Worm (Caenorhabditis elegans) whole organism, midembryonic: ENCODE results near the gene F12E12.6.

Experiments
- T22C8.4 ChIP-seq: fragments of 200-800 bp; sonication (Bioruptor generic); IDR thresholded peaks from 2 replicates; pipeline ENCODE4 v1.3.6; 2022; ENCODE audit warnings: missing genetic modification characterization, missing compliant biosample characterization
- cog-1 ChIP-seq: sonication (generic microtip); optimal IDR thresholded peaks from 2 replicates; lab custom pipeline; 2016; ENCODE audit warnings: missing genetic modification characterization, missing compliant biosample characterization
- flt-1 ChIP-seq: fragments of 200-800 bp; sonication (Bioruptor generic); IDR thresholded peaks from 2 replicates; pipeline ENCODE4 v1.3.6; 2022; ENCODE audit warnings: missing genetic modification characterization, missing compliant biosample characterization
- klf-2 ChIP-seq: fragments of 200-800 bp; sonication (Bioruptor generic); conservative IDR thresholded peaks from 2 replicates; pipeline ENCODE4 v1.3.6; 2022; ENCODE audit warnings: missing genetic modification reagents, missing genetic modification characterization, missing compliant biosample characterization
- med-1 ChIP-seq: sonication (generic microtip); optimal IDR thresholded peaks from 2 replicates; lab custom pipeline; 2017; ENCODE audit warnings: missing genetic modification characterization, mild to moderate bottlenecking, missing compliant biosample characterization, antibody characterized with exemption, missing genetic modification reagents; ENCODE audit not compliant: insufficient read depth
- tab-1 ChIP-seq: fragments of 200-800 bp; sonication (Bioruptor generic); IDR thresholded peaks from 2 replicates; pipeline ENCODE4 v1.3.6; 2022; ENCODE audit warnings: missing genetic modification characterization, missing compliant biosample characterization
- ztf-23 ChIP-seq: fragments of 200-800 bp; sonication (Bioruptor generic); IDR thresholded peaks from 2 replicates; pipeline ENCODE4 v1.3.6; 2022; ENCODE audit warnings: missing genetic modification reagents, missing genetic modification characterization, missing compliant biosample characterization
- ztf-29 ChIP-seq: fragments of 200-800 bp; sonication (Bioruptor generic); IDR thresholded peaks from 2 replicates; pipeline ENCODE4 v1.3.6; 2022; ENCODE audit warnings: missing genetic modification reagents, missing genetic modification characterization, missing compliant biosample characterization

- TF ChIP-seq flt-1 (GFP tag; lab: Robert Waterston, UW) (no peak), klf-2 (GFP tag; lab: Robert Waterston, UW) (no peak), ztf-29 (GFP tag; lab: Robert Waterston, UW) (no peak), ztf-23 (GFP tag; lab: Robert Waterston, UW) (no peak), med-1 (GFP tag; lab: Kevin White, UChicago) (no peak), T22C8.4 (no peak), cog-1 (tag; lab: Kevin White, UChicago) (no peak), tab-1 (no peak)
These were observed 22.3 kb upstream of the F12E12.6 start, which contains the start of gene T24E12.12 for ce11 chrII:3759010-3759409.
